Worm (Caenorhabditis elegans) whole organism, L1 larva: ENCODE data around the gene F58F12.4.

Source experiments
- C04F5.9 ChIP-seq: sonication (generic microtip); optimal IDR thresholded peaks from 2 replicates; lab custom pipeline; 2016; ENCODE audit warnings: missing genetic modification characterization, missing compliant biosample characterization
- C34B4.2 ChIP-seq: sonication (generic microtip); optimal IDR thresholded peaks from 2 replicates; lab custom pipeline; 2017; ENCODE audit warnings: mild to moderate bottlenecking, missing genetic modification characterization, missing compliant biosample characterization
- F16B12.6 ChIP-seq: fragments of 150-350 bp; optimal IDR thresholded peaks from 2 replicates; lab custom pipeline; 2014; ENCODE audit warnings: missing biosample characterization, missing genetic modification characterization
- Y116A8C.19 ChIP-seq: sonication (generic microtip); optimal IDR thresholded peaks from 2 replicates; lab custom pipeline; 2016; ENCODE audit warnings: missing compliant biosample characterization, missing genetic modification characterization, borderline replicate concordance
- blmp-1 ChIP-seq: fragments of 150-350 bp; optimal IDR thresholded peaks from 2 replicates; lab custom pipeline; 2014; ENCODE audit warnings: missing biosample characterization, missing genetic modification characterization
- ceh-88 ChIP-seq: fragments of 200-800 bp; sonication (Bioruptor generic); IDR thresholded peaks from 2 replicates; pipeline ENCODE4 v1.3.6; 2022; ENCODE audit warnings: missing genetic modification characterization, missing compliant biosample characterization
- dpl-1 ChIP-seq, 3 experiments: fragments of 150-350 bp in 2 of 3; sonication (generic microtip) in 1 of 3; optimal IDR thresholded peaks; 2 replicates each; lab custom pipeline; 2014 to 2017; ENCODE audit warnings: missing biosample characterization in 3 of 3, missing genetic modification characterization in 3 of 3, missing genetic modification reagents in 3 of 3
- dsc-1 ChIP-seq: sonication (generic microtip); optimal IDR thresholded peaks from 2 replicates; lab custom pipeline; 2016; ENCODE audit warnings: mild to moderate bottlenecking, missing genetic modification characterization, missing compliant biosample characterization
- egl-27 ChIP-seq, 2 experiments: fragments of 150-350 bp in 1 of 2; sonication (generic microtip); optimal IDR thresholded peaks; 3 replicates each; lab custom pipeline; 2017 to 2018; ENCODE audit warnings: missing biosample characterization in 2 of 2, missing genetic modification characterization in 2 of 2, missing genetic modification reagents in 2 of 2
- elt-2 ChIP-seq: sonication (generic microtip); optimal IDR thresholded peaks from 2 replicates; lab custom pipeline; 2016; ENCODE audit warnings: missing genetic modification characterization, mild to moderate bottlenecking, inconsistent platforms, missing compliant biosample characterization, missing genetic modification reagents
- elt-3 ChIP-seq, 6 experiments: fragments of 150-350 bp in 1 of 6; sonication (generic microtip); optimal IDR thresholded peaks; 2 replicates each; lab custom pipeline; 2017 to 2018; ENCODE audit warnings: missing biosample characterization in 6 of 6, missing genetic modification characterization in 6 of 6, inconsistent platforms in 1 of 6
- fkh-10 ChIP-seq: sonication (generic microtip); optimal IDR thresholded peaks from 2 replicates; lab custom pipeline; 2017; ENCODE audit warnings: missing biosample characterization, missing genetic modification reagents, missing genetic modification characterization
- fkh-4 ChIP-seq: sonication (generic microtip); optimal IDR thresholded peaks from 2 replicates; lab custom pipeline; 2016; ENCODE audit warnings: missing compliant biosample characterization, missing genetic modification characterization, borderline replicate concordance
- fos-1 ChIP-seq: fragments of 150-350 bp; optimal IDR thresholded peaks from 2 replicates; lab custom pipeline; 2014; ENCODE audit warnings: missing biosample characterization, missing genetic modification characterization
- grh-1 ChIP-seq: fragments of 200-800 bp; sonication (Bioruptor generic); IDR thresholded peaks from 2 replicates; pipeline ENCODE4 v1.3.6; 2022; ENCODE audit warnings: missing genetic modification reagents, missing genetic modification characterization, missing compliant biosample characterization
- hlh-17 ChIP-seq: fragments of 200-800 bp; sonication (Bioruptor generic); optimal IDR thresholded peaks from 2 replicates; lab custom pipeline; 2018; ENCODE audit warnings: missing genetic modification characterization, mild to moderate bottlenecking, missing compliant biosample characterization, moderate library complexity, borderline replicate concordance
- hpl-2 ChIP-seq: fragments of 150-350 bp; optimal IDR thresholded peaks from 2 replicates; lab custom pipeline; 2014; ENCODE audit warnings: missing biosample characterization, missing genetic modification reagents, missing genetic modification characterization
- irx-1 ChIP-seq: sonication (generic microtip); optimal IDR thresholded peaks from 2 replicates; lab custom pipeline; 2016; ENCODE audit warnings: missing genetic modification characterization, missing compliant biosample characterization
- isw-1 ChIP-seq: fragments of 200-800 bp; sonication (Bioruptor generic); IDR thresholded peaks from 2 replicates; pipeline ENCODE4 v1.3.6; 2022; ENCODE audit warnings: missing genetic modification characterization, missing compliant biosample characterization
- lin-14 ChIP-seq: fragments of 200-800 bp; sonication (Bioruptor generic); optimal IDR thresholded peaks from 2 replicates; lab custom pipeline; 2018; ENCODE audit warnings: mild to moderate bottlenecking, missing genetic modification characterization, moderate library complexity, missing compliant biosample characterization
- lin-15B ChIP-seq: fragments of 150-350 bp; sonication (generic microtip); optimal IDR thresholded peaks from 3 replicates; lab custom pipeline; 2014; ENCODE audit warnings: missing biosample characterization, missing genetic modification characterization
- lin-35 ChIP-seq, 2 experiments: fragments of 150-350 bp; optimal IDR thresholded peaks; 2 replicates each; lab custom pipeline; 2014; ENCODE audit warnings: missing biosample characterization in 2 of 2, missing genetic modification characterization in 2 of 2, missing genetic modification reagents in 2 of 2
- lir-3 ChIP-seq: sonication (generic microtip); optimal IDR thresholded peaks from 2 replicates; lab custom pipeline; 2016; ENCODE audit warnings: mild to moderate bottlenecking, missing genetic modification characterization, moderate library complexity, missing compliant biosample characterization; ENCODE audit not compliant: poor library complexity
- mab-9 ChIP-seq: fragments of 200-800 bp; sonication (Bioruptor generic); IDR thresholded peaks from 2 replicates; pipeline ENCODE4 v1.3.6; 2022; ENCODE audit warnings: missing genetic modification reagents, missing genetic modification characterization, missing compliant biosample characterization
- mdl-1 ChIP-seq, 2 experiments: fragments of 150-350 bp; optimal IDR thresholded peaks; 2 replicates each; lab custom pipeline; 2014 to 2017; ENCODE audit warnings: missing biosample characterization in 2 of 2, missing genetic modification characterization in 2 of 2, inconsistent platforms in 1 of 2
- nhr-11 ChIP-seq: fragments of 150-350 bp; optimal IDR thresholded peaks from 2 replicates; lab custom pipeline; 2014; ENCODE audit warnings: missing biosample characterization, missing genetic modification characterization
- nhr-20 ChIP-seq: sonication (generic microtip); optimal IDR thresholded peaks from 2 replicates; lab custom pipeline; 2016; ENCODE audit warnings: mild to moderate bottlenecking, missing genetic modification characterization, missing compliant biosample characterization
- nhr-237 ChIP-seq: fragments of 150-350 bp; optimal IDR thresholded peaks from 2 replicates; lab custom pipeline; 2014; ENCODE audit warnings: missing biosample characterization, missing genetic modification characterization
- nhr-71 ChIP-seq: sonication (generic microtip); optimal IDR thresholded peaks from 2 replicates; lab custom pipeline; 2016; ENCODE audit warnings: mild to moderate bottlenecking, missing genetic modification characterization, moderate library complexity, missing compliant biosample characterization
- nhr-77 ChIP-seq: fragments of 150-350 bp; optimal IDR thresholded peaks from 2 replicates; lab custom pipeline; 2014; ENCODE audit warnings: missing biosample characterization, missing genetic modification characterization
- nhr-84 ChIP-seq: sonication (generic microtip); optimal IDR thresholded peaks from 2 replicates; lab custom pipeline; 2017; ENCODE audit warnings: missing biosample characterization, missing genetic modification characterization
- nhr-85 ChIP-seq: sonication (generic microtip); peaks from one replicate; lab custom pipeline; 2016; ENCODE audit warnings: missing genetic modification characterization, inconsistent platforms, missing compliant biosample characterization
- nhr-90 ChIP-seq: sonication (generic microtip); optimal IDR thresholded peaks from 2 replicates; lab custom pipeline; 2016; ENCODE audit warnings: mild to moderate bottlenecking, missing genetic modification characterization, missing compliant biosample characterization; ENCODE audit not compliant: poor library complexity
- pax-3 ChIP-seq: fragments of 200-800 bp; sonication (Bioruptor generic); optimal IDR thresholded peaks from 2 replicates; lab custom pipeline; 2018; ENCODE audit warnings: mild to moderate bottlenecking, missing genetic modification characterization, moderate library complexity, missing compliant biosample characterization
- pqm-1 ChIP-seq: sonication (generic microtip); optimal IDR thresholded peaks from 3 replicates; lab custom pipeline; 2017; ENCODE audit warnings: missing biosample characterization, missing genetic modification characterization
- rnt-1 ChIP-seq: sonication (generic microtip); optimal IDR thresholded peaks from 2 replicates; lab custom pipeline; 2016; ENCODE audit warnings: mild to moderate bottlenecking, missing genetic modification characterization, moderate library complexity, missing compliant biosample characterization
- skn-1 ChIP-seq: fragments of 150-350 bp; optimal IDR thresholded peaks from 2 replicates; lab custom pipeline; 2014; ENCODE audit warnings: missing biosample characterization, missing genetic modification characterization
- snu-23 ChIP-seq: sonication (generic microtip); optimal IDR thresholded peaks from 2 replicates; lab custom pipeline; 2016; ENCODE audit warnings: missing genetic modification characterization, missing compliant biosample characterization
- sptf-1 ChIP-seq: fragments of 150-350 bp; optimal IDR thresholded peaks from 2 replicates; lab custom pipeline; 2014; ENCODE audit warnings: missing biosample characterization, missing genetic modification characterization
- sup-37 ChIP-seq: fragments of 200-800 bp; sonication (Bioruptor generic); optimal IDR thresholded peaks from 2 replicates; lab custom pipeline; 2018; ENCODE audit warnings: mild to moderate bottlenecking, missing genetic modification characterization, missing compliant biosample characterization
- swsn-7 ChIP-seq: sonication (generic microtip); optimal IDR thresholded peaks from 2 replicates; lab custom pipeline; 2016; ENCODE audit warnings: missing genetic modification characterization, missing compliant biosample characterization
- tlp-1 ChIP-seq: fragments of 150-350 bp; optimal IDR thresholded peaks from 2 replicates; lab custom pipeline; 2014; ENCODE audit warnings: missing biosample characterization, missing genetic modification characterization
- unc-62 ChIP-seq: fragments of 150-350 bp; optimal IDR thresholded peaks from 2 replicates; lab custom pipeline; 2014; ENCODE audit warnings: missing biosample characterization, missing genetic modification reagents, missing genetic modification characterization
- vab-15 ChIP-seq: sonication (generic microtip); optimal IDR thresholded peaks from 2 replicates; lab custom pipeline; 2017; ENCODE audit warnings: missing genotype, mild to moderate bottlenecking, missing genetic modification characterization, missing compliant biosample characterization
- xbp-1 ChIP-seq: sonication (generic microtip); optimal IDR thresholded peaks from 2 replicates; lab custom pipeline; 2016; ENCODE audit warnings: missing genetic modification characterization, missing compliant biosample characterization
- zag-1 ChIP-seq: fragments of 150-350 bp; optimal IDR thresholded peaks from 2 replicates; lab custom pipeline; 2014; ENCODE audit warnings: missing biosample characterization, missing genetic modification characterization
- ztf-11 ChIP-seq, 2 experiments: sonication (generic microtip); optimal IDR thresholded peaks; 2 replicates each; lab custom pipeline; 2016 to 2017; ENCODE audit warnings: missing genetic modification characterization in 2 of 2, missing biosample characterization in 1 of 2, missing compliant biosample characterization in 1 of 2

F58F12.4 gene

DNA sequence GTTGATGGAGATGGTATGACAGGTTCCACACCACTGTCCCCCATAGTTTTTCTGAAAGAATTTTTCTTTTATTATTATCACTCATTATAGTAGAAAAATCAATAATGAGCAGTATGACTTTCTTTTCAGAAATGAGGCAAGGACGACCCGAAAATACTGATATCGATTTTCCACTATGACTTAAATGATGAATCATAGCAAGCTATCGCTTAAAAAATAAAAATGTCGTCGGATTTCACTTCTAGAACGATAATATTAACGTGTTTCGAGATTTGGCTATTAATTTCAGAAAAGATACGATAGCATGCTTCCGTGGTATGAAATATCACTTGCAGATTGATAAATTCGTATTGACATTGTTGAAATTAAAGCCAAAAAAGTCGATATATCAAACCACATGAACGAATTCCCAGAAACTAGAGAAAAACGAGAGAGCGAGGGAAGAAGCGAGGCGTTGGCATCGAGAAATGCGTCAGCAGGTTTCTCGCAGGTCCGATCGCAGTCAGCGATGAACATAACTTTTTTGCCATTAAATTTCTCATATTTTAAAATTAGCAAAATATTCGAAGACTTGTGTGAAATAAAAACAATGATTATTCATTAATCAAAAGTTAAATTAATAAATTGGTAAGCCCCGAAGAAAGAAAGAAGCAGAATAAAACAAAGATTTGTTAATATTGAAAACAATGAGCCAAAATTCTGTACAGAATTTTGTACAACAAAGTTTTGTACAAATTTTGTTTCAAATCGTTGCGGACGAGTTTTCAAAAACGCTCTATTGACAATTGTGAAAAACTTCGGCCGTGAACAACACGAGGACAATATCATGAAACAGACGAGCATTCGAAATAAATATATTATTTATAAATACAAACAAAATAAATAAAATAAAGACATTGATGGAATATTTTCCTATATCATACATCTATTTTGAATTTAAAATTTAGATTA lies 30.9 kb upstream of the F58F12.4 start, which contains the start of gene C32D5.11 (continued):
- TF ChIP-seq nhr-85 (peak; percentile 82), nhr-71 (peak; percentile 89), snu-23 (GFP tag; lab: Kevin White, UChicago) (peak; percentile 88), vab-15 (tag; lab: Kevin White, UChicago) (no peak), mab-9 (GFP tag; lab: Robert Waterston, UW) (no peak), blmp-1 (tag; lab: Kevin White, UChicago) (peak; percentile 67), lir-3 (tag; lab: Kevin White, UChicago) (peak; percentile 49), lin-15B (tag; lab: Kevin White, UChicago) (peak; percentile 57), isw-1 (GFP tag; lab: Robert Waterston, UW) (peak; percentile 63), nhr-11 (tag; lab: Kevin White, UChicago) (no peak), elt-2 (tag; lab: Kevin White, UChicago) (no peak), irx-1 (tag; lab: Kevin White, UChicago) (peak; percentile 63), fkh-4 (tag; lab: Kevin White, UChicago) (no peak), rnt-1 (tag; lab: Kevin White, UChicago) (peak; percentile 86), mdl-1 (tag; optimal IDR thresholded peaks at IDR 0.05; lab: Kevin White, UChicago) (peak in 1 of 2 experiments; percentile 61), fos-1 (peak; percentile 35), C34B4.2 (no peak), C04F5.9 (peak; percentile 8), tlp-1 (no peak), nhr-84 (no peak), dsc-1 (tag; lab: Kevin White, UChicago) (peak; percentile 68), xbp-1 (tag; lab: Kevin White, UChicago) (peak; percentile 79), swsn-7 (tag; lab: Kevin White, UChicago) (peak; percentile 83), ztf-11 (tag; optimal IDR thresholded peaks at IDR 0.05; lab: Kevin White, UChicago) (no peak), sup-37 (no peak), nhr-20 (peak; percentile 87), nhr-90 (tag; lab: Kevin White, UChicago) (peak; percentile 47), Y116A8C.19 (no peak), fkh-10 (GFP tag; lab: Kevin White, UChicago) (no peak), elt-3 (tag; optimal IDR thresholded peaks at IDR 0.05; lab: Kevin White, UChicago) (peak in 2 of 6 experiments; percentile 17 to 45), pqm-1 (tag; lab: Kevin White, UChicago) (no peak), hpl-2 (GFP tag; lab: Kevin White, UChicago) (no peak), nhr-237 (tag; lab: Kevin White, UChicago) (no peak), egl-27 (tag; optimal IDR thresholded peaks at IDR 0.05; lab: Kevin White, UChicago) (no peak), pax-3 (tag; lab: Kevin White, UChicago) (peak; percentile 17), ceh-88 (GFP tag; lab: Robert Waterston, UW) (no peak), hlh-17 (no peak), zag-1 (tag; lab: Kevin White, UChicago) (no peak), F16B12.6 (peak; percentile 54), lin-14 (peak; percentile 91), skn-1 (tag; lab: Kevin White, UChicago) (peak; percentile 54), grh-1 (GFP tag; lab: Robert Waterston, UW) (peak; percentile 32; the same call in 1 of the 2 replicates), lin-35 (GFP tag; optimal IDR thresholded peaks at IDR 0.05; lab: Kevin White, UChicago) (peak; percentile 80 to 86), dpl-1 (GFP tag; optimal IDR thresholded peaks at IDR 0.05; lab: Kevin White, UChicago) (peak; percentile 49 to 81 (median 78)), unc-62 (no peak), sptf-1 (tag; lab: Kevin White, UChicago) (no peak), nhr-77 (tag; lab: Kevin White, UChicago) (peak; percentile 72)
